Worm (Caenorhabditis elegans) whole organism, L4 larva: ENCODE results near the gene pde-4.

Experiments used
- daf-19 ChIP-seq: fragments of 200-800 bp; sonication (Bioruptor generic); conservative IDR thresholded peaks from 2 replicates; pipeline ENCODE4 v1.3.6; 2022; ENCODE audit warnings: missing genetic modification characterization, missing compliant biosample characterization
- mep-1 ChIP-seq: fragments of 150-350 bp; sonication (generic microtip); optimal IDR thresholded peaks from 3 replicates; lab custom pipeline; 2014; ENCODE audit warnings: missing biosample characterization, missing genetic modification characterization
- nhr-25 ChIP-seq: sonication (generic microtip); optimal IDR thresholded peaks from 2 replicates; lab custom pipeline; 2017; ENCODE audit warnings: missing genetic modification characterization, mild to moderate bottlenecking, missing compliant biosample characterization, antibody characterized with exemption, moderate library complexity, borderline replicate concordance; ENCODE audit not compliant: insufficient read depth

ce11 chrII:7583555-7583954 is 67.5 kb downstream of the pde-4 start, which contains the start of gene mks-3:
- TF ChIP-seq daf-19 (GFP tag; lab: Robert Waterston, UW) (no peak), nhr-25 (no peak), mep-1 (no peak)
